Worm (Caenorhabditis elegans) whole organism, L3 larva: Measurements from ENCODE around the gene F38E9.6.

Experiments
- aly-2 ChIP-seq: fragments of 150-350 bp; optimal IDR thresholded peaks from 2 replicates; lab custom pipeline; 2014; ENCODE audit warnings: missing biosample characterization, missing genetic modification characterization
- ama-1 ChIP-seq: fragments of 150-350 bp; optimal IDR thresholded peaks from 2 replicates; lab custom pipeline; 2018
- egl-5 ChIP-seq: fragments of 150-350 bp; optimal IDR thresholded peaks from 2 replicates; lab custom pipeline; 2017; ENCODE audit warnings: missing biosample characterization, missing genetic modification reagents, missing genetic modification characterization, inconsistent platforms
- pqm-1 ChIP-seq: fragments of 150-350 bp; optimal IDR thresholded peaks from 2 replicates; lab custom pipeline; 2017; ENCODE audit warnings: missing biosample characterization, missing genetic modification characterization, inconsistent platforms

DNA sequence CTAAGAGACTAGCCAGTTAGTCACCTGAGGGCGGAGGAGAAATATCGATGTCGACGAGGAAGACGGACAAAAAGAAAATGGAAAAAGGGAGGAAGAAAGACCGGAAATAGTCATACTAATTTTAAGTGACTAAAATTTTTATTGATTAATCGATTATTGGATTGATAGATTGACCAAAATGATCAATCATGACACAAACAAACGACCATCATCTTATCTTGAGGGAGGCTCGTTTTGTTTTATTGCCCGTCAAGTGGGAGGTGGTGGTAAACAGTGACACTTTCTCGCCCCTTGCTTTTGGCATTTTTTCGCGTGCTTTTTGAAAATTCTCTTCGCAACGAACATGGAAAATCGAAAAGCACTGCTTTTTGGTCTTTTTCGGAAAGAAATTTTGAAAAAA, 27.4 kb upstream of the F38E9.6 start:
- no peak for TF ChIP-seq ama-1
- TF ChIP-seq pqm-1 (tag; lab: Kevin White, UChicago), result peak; percentile 38
- peak; percentile 88 for TF ChIP-seq egl-5 (tag; lab: Kevin White, UChicago)
- no peak for TF ChIP-seq aly-2 (tag; lab: Kevin White, UChicago)
